Worm (Caenorhabditis elegans): Measurements from ENCODE around the gene pek-1.

DNA sequence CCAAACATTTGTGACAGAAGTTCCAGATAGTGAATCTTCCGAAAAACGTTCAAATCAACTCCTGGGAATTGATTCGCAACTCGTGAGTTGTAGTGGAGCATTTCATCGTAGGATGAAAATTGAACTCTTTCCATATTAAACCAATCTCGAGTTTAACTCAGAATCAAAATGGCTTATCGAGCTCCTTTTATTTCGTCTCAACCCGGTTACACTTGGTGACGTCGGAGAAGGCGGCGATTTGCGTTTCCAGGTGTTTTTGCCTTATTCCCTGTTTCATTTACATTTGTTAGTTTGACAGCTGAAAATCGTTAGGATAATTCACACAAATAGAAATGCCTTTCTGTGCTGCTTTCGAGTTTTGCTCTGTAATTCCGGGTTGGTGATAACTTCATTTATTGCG, 39.2 kb downstream of the pek-1 start, which contains the start of gene F42E11.3:
- TF ChIP-seq lin-38 (GFP tag; IDR thresholded peaks at IDR 0.05) (no peak), unc-62 (GFP tag; optimal IDR thresholded peaks at IDR 0.05 in 1 of 2) (no peak), unc-62 (tag; optimal IDR thresholded peaks at IDR 0.05) (no peak), fkh-10 (GFP tag; optimal IDR thresholded peaks at IDR 0.05) (no peak), lim-7 (GFP tag; IDR thresholded peaks at IDR 0.05) (no peak), unc-39 (tag; optimal IDR thresholded peaks at IDR 0.05) (no peak), lin-13 (GFP tag; optimal IDR thresholded peaks at IDR 0.05) (no peak), daf-19 (GFP tag; conservative IDR thresholded peaks at IDR 0.05) (no peak), nhr-28 (tag; optimal IDR thresholded peaks at IDR 0.05) (no peak), snpc-4 (tag; optimal IDR thresholded peaks at IDR 0.05) (no peak), Y48G9A.11 (GFP tag; IDR thresholded peaks at IDR 0.05) (no peak), skn-1 (tag; optimal IDR thresholded peaks at IDR 0.05) (no peak), nhr-41 (GFP tag; IDR thresholded peaks at IDR 0.05) (no peak)
